Fruit fly (Drosophila melanogaster): ENCODE measurements around the gene Mnt.

Gene Mnt

DNA sequence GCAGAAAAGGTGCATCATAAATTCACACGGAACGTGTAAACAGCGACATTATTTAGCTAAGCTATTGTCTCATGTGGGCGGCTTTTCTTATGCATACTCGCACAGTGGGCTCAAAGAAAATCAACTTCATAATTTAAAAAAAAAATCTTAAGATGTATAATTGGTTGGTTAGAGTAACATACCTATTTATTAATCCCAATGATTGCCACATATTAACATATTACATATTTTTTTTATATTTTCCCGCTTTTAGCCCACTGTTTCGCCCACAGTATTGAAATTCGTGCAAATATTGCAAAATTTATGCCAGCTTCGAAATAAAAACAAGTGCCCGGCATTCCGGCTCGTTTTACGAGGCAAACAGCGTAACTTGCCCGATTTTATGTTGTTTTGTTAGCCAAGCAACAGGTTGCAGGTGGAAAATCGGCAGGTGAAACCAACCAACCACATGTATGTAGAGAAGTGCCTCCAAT, 4.4 kb upstream of the Mnt start, which contains the start of gene Ilp7 (continued):
- TF ChIP-seq gsb-n (tag; optimal IDR thresholded peaks at IDR 0.05), result no peak
- peak; percentile 28; the same call in 1 of the 3 replicates for TF ChIP-seq tgo (GFP tag; IDR thresholded peaks at IDR 0.05)
- no peak for TF ChIP-seq CG1529 (GFP tag; optimal IDR thresholded peaks at IDR 0.05)
- TF ChIP-seq CG4404 (GFP tag; IDR thresholded peaks at IDR 0.05), result no peak
- no peak for TF ChIP-seq yki (optimal IDR thresholded peaks at IDR 0.05)
- no peak for TF ChIP-seq fru (optimal IDR thresholded peaks at IDR 0.05)
- peak; percentile 21 for TF ChIP-seq tin (GFP tag; optimal IDR thresholded peaks at IDR 0.05)
- TF ChIP-seq maf-S (GFP tag; optimal IDR thresholded peaks at IDR 0.05), result no peak
- TF ChIP-seq CG11560 (tag; IDR thresholded peaks at IDR 0.05), result no peak
- TF ChIP-seq CG17829 (tag; optimal IDR thresholded peaks at IDR 0.05), result no peak
- no peak for TF ChIP-seq nerfin-1 (tag; optimal IDR thresholded peaks at IDR 0.05)
- TF ChIP-seq prd (optimal IDR thresholded peaks at IDR 0.05), result no peak
- peak; percentile 44; the same call in 2 of the 3 replicates for TF ChIP-seq prd (GFP tag; IDR thresholded peaks at IDR 0.05)
- TF ChIP-seq Hsf (GFP tag; optimal IDR thresholded peaks at IDR 0.05), result no peak
- peak; percentile 37 for TF ChIP-seq sens (GFP tag)
- no peak for TF ChIP-seq sr (GFP tag; IDR thresholded peaks at IDR 0.05)
- no peak for TF ChIP-seq CG9437 (GFP tag; optimal IDR thresholded peaks at IDR 0.05)
- TF ChIP-seq jigr1 (GFP tag; IDR thresholded peaks at IDR 0.05), result no peak
- TF ChIP-seq mam (GFP tag; optimal IDR thresholded peaks at IDR 0.05), result no peak
- no peak for TF ChIP-seq CG12071 (GFP tag; optimal IDR thresholded peaks at IDR 0.05)
- no peak for TF ChIP-seq CG6791 (GFP tag; IDR thresholded peaks at IDR 0.05; ENCODE audit: partially characterized antibody)
- TF ChIP-seq ham (GFP tag; IDR thresholded peaks at IDR 0.05), result no peak
- TF ChIP-seq CG3407 (GFP tag; optimal IDR thresholded peaks at IDR 0.05), result no peak
- no peak for TF ChIP-seq wdn (GFP tag; IDR thresholded peaks at IDR 0.05)
- no peak for TF ChIP-seq wek (GFP tag; optimal IDR thresholded peaks at IDR 0.05)
- no peak for TF ChIP-seq CG15011 (GFP tag; optimal IDR thresholded peaks at IDR 0.05)
- TF ChIP-seq CG12104 (GFP tag; optimal IDR thresholded peaks at IDR 0.05), result no peak
- no peak for TF ChIP-seq chm (GFP tag; IDR thresholded peaks at IDR 0.05)
- TF ChIP-seq vnd (GFP tag; IDR thresholded peaks at IDR 0.05; ENCODE audit: partially characterized antibody), result no peak
- TF ChIP-seq ssp (GFP tag; IDR thresholded peaks at IDR 0.05), result 0 out of 2 replicates have a peak, but pooled peaks have one; percentile 14
- TF ChIP-seq CG5953 (GFP tag; IDR thresholded peaks at IDR 0.05), result no peak
- no peak for TF ChIP-seq CG10979 (tag; optimal IDR thresholded peaks at IDR 0.05)
- peak; percentile 48 for TF ChIP-seq gem (tag; optimal IDR thresholded peaks at IDR 0.05)
- TF ChIP-seq salm (tag; optimal IDR thresholded peaks at IDR 0.05), result no peak
- TF ChIP-seq CG17361 (GFP tag; IDR thresholded peaks at IDR 0.05), result no peak
- TF ChIP-seq CG15073 (GFP tag; optimal IDR thresholded peaks at IDR 0.05), result no peak
- TF ChIP-seq CG31224 (GFP tag; IDR thresholded peaks at IDR 0.05), result no peak
- 0 out of 2 replicates have a peak, but pooled peaks have one; percentile 29 for TF ChIP-seq ranshi (GFP tag; IDR thresholded peaks at IDR 0.05)
- TF ChIP-seq gce (GFP tag; IDR thresholded peaks at IDR 0.05), result no peak
- TF ChIP-seq stc (GFP tag; IDR thresholded peaks at IDR 0.05), result 0 out of 2 replicates have a peak, but pooled peaks have one; percentile 13
- no peak for TF ChIP-seq Kr (GFP tag; optimal IDR thresholded peaks at IDR 0.05)
- no peak for TF ChIP-seq sisA (GFP tag; IDR thresholded peaks at IDR 0.05)
- no peak for TF ChIP-seq Dll (GFP tag; IDR thresholded peaks at IDR 0.05; ENCODE audit: partially characterized antibody)
- TF ChIP-seq CG12219 (GFP tag; optimal IDR thresholded peaks at IDR 0.05), result no peak
- TF ChIP-seq BtbVII (GFP tag; optimal IDR thresholded peaks at IDR 0.05), result no peak
- no peak for TF ChIP-seq NC2β (GFP tag; optimal IDR thresholded peaks at IDR 0.05)
- TF ChIP-seq dysf (GFP tag; IDR thresholded peaks at IDR 0.05), result peak; percentile 18; the same call in 1 of the 3 replicates
- peak; percentile 23 for TF ChIP-seq fd96Cb (tag; optimal IDR thresholded peaks at IDR 0.05)
- no peak for TF ChIP-seq onecut (GFP tag; IDR thresholded peaks at IDR 0.05)
- TF ChIP-seq trh (GFP tag; optimal IDR thresholded peaks at IDR 0.05), result no peak
- TF ChIP-seq Hr51 (GFP tag; optimal IDR thresholded peaks at IDR 0.05), result peak in 1 of 2 experiments; percentile 29
- no peak for TF ChIP-seq twi (tag; optimal IDR thresholded peaks at IDR 0.05)
- TF ChIP-seq phol (tag; optimal IDR thresholded peaks at IDR 0.05), result peak; percentile 17
